Worm (Caenorhabditis elegans): ENCODE results near the gene C50B6.9.

Gene C50B6.9

DNA sequence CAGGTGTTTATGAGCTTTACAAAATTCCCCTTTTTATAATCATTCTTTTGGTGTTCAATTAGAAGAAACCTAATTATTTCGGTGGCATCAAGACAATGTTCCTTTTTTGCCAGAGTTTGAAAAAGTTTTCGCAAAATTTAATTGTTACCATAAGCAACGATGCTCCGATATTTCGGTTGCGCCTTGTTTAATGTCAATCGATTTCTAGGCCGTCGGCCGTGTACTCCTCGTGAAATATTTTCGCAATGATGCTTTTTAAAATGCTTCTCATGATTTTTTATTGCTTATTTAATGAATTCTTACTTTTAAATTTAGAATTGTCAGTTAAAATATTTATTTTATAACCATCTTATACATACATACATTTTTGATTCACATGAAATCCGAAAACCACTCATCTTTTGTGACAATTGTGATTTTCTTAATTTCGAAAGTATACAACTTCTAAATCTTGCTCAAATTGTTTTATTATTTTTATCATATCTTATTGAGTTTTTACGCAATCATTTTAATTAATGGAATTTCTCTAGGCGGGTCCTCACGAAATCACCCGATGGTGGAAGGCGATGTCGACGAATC, 23.0 kb upstream of the C50B6.9 start, which contains the start of gene C50B6.3 (continued):
- peak; percentile 53 for TF ChIP-seq rnt-1 (tag; optimal IDR thresholded peaks at IDR 0.05)
- TF ChIP-seq elt-4 (tag; optimal IDR thresholded peaks at IDR 0.05), result no peak
- peak; percentile 80 for TF ChIP-seq tbx-2 (tag; optimal IDR thresholded peaks at IDR 0.05)
- TF ChIP-seq sdc-2 (tag; optimal IDR thresholded peaks at IDR 0.05), result peak; percentile 47
- TF ChIP-seq sox-4 (tag; optimal IDR thresholded peaks at IDR 0.05), result no peak
- no peak for TF ChIP-seq pha-2 (tag; optimal IDR thresholded peaks at IDR 0.05)
- TF ChIP-seq pros-1 (tag; optimal IDR thresholded peaks at IDR 0.05), result no peak
- TF ChIP-seq lin-11 (tag; optimal IDR thresholded peaks at IDR 0.05), result no peak
- peak; percentile 49 for TF ChIP-seq ceh-48 (tag; optimal IDR thresholded peaks at IDR 0.05)
- TF ChIP-seq zip-5 (tag; optimal IDR thresholded peaks at IDR 0.05), result peak; percentile 28
- peak; percentile 74 for TF ChIP-seq ref-2 (tag; optimal IDR thresholded peaks at IDR 0.05)
- TF ChIP-seq unc-86 (tag; optimal IDR thresholded peaks at IDR 0.05), result no peak
- no peak for TF ChIP-seq fkh-10 (GFP tag; optimal IDR thresholded peaks at IDR 0.05)
- TF ChIP-seq ets-4 (tag; optimal IDR thresholded peaks at IDR 0.05), result peak; percentile 85
- peak; percentile 88 for TF ChIP-seq ceh-31 (tag; optimal IDR thresholded peaks at IDR 0.05)
- TF ChIP-seq C08G9.2 (tag; optimal IDR thresholded peaks at IDR 0.05), result peak; percentile 92

DNA sequence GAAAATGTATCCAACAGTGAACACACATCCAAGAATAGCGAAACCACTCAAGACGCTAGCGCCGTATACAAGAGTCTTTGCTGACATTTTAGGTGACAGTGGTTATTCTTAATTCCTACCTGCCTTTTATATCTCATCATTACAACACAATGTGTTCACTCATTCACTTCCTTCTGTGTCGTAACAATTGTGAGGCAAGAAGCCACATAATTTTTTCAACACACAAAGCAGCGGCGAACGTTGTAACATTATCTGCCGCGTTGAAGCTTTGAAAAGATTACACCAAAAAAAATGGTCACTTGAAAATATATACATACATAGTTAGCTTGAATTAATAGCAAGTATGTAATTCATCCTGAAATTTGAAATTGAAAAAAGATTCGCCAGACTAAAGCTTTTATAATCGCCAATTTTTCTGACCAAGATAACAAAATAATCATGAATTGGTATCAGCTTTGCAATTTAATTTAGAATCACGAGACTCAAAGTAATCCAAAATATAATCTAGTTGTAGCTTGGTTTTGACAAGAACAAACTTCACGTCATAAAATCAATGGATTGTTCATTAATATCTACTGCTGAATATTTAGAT, 18.2 kb upstream of the C50B6.9 start, which contains the start of the genes col-161 and srh-18:
TSS of gene col-161 (minus strand) at position 101 of the 592 bp plus-strand sequence.
TSS of gene srh-18 (plus strand) at position 542 of the 592 bp plus-strand sequence.
- no peak for TF ChIP-seq ceh-31 (tag; optimal IDR thresholded peaks at IDR 0.05)
- TF ChIP-seq K09A11.1 (tag; optimal IDR thresholded peaks at IDR 0.05; ENCODE audit: insufficient read depth), result no peak
- TF ChIP-seq npax-4 (tag; optimal IDR thresholded peaks at IDR 0.05), result no peak
- TF ChIP-seq nhr-232 (tag; optimal IDR thresholded peaks at IDR 0.05), result no peak
- TF ChIP-seq ahr-1 (tag; optimal IDR thresholded peaks at IDR 0.05), result no peak
- no peak for TF ChIP-seq che-1 (tag; optimal IDR thresholded peaks at IDR 0.05)
- no peak for TF ChIP-seq pha-4 (tag; optimal IDR thresholded peaks at IDR 0.05)
- no peak for TF ChIP-seq C08G9.2 (tag; optimal IDR thresholded peaks at IDR 0.05)
- no peak for TF ChIP-seq odd-2 (tag; optimal IDR thresholded peaks at IDR 0.05)
- no peak for TF ChIP-seq ceh-19 (GFP tag; optimal IDR thresholded peaks at IDR 0.05)
- TF ChIP-seq ceh-22 (tag; optimal IDR thresholded peaks at IDR 0.05), result no peak
- no peak for TF ChIP-seq unc-3 (GFP tag; conservative IDR thresholded peaks at IDR 0.05)
- no peak for TF ChIP-seq unc-3 (tag; optimal IDR thresholded peaks at IDR 0.05)
- TF ChIP-seq tbx-7 (tag; optimal IDR thresholded peaks at IDR 0.05), result no peak
- no peak for TF ChIP-seq unc-42 (tag; optimal IDR thresholded peaks at IDR 0.05)
- TF ChIP-seq hlh-8 (tag; optimal IDR thresholded peaks at IDR 0.05), result no peak
- no peak for TF ChIP-seq ama-1 (optimal IDR thresholded peaks at IDR 0.05)

DNA sequence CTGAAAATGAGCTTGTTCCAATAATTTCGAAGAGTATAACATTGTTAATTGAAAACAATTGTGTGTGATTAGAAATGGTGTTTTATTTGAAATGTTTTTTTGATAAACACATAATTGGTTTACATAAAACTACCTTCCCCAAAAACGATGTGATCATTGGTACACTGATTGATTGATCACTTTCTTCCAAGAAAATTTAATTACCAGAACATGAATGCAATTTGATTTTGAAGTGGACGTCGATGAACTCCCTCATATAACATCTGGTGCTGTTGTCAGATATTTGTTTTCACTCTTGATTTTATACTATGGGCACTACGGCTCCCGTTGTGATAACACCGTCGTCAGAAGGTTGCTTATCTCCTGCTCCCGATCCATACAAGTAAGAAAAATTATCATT, 15.5 kb upstream of the C50B6.9 start, which contains the start of gene srh-15:
TSS of gene srh-15 (plus strand) at position 301 of the 400 bp plus-strand sequence.
- TF ChIP-seq ceh-2 (tag; optimal IDR thresholded peaks at IDR 0.05), result no peak
- TF ChIP-seq C38D4.7 (GFP tag; optimal IDR thresholded peaks at IDR 0.05), result no peak
- no peak for TF ChIP-seq elt-2 (tag; optimal IDR thresholded peaks at IDR 0.05)
- TF ChIP-seq ceh-45 (GFP tag; IDR thresholded peaks at IDR 0.05), result no peak
- TF ChIP-seq hlh-15 (tag; optimal IDR thresholded peaks at IDR 0.05), result no peak
- TF ChIP-seq odd-2 (tag; optimal IDR thresholded peaks at IDR 0.05), result no peak
- TF ChIP-seq hlh-30 (tag; optimal IDR thresholded peaks at IDR 0.05; ENCODE audit: insufficient read depth), result no peak
- no peak for TF ChIP-seq che-1 (tag; optimal IDR thresholded peaks at IDR 0.05)
- TF ChIP-seq eyg-1 (tag; optimal IDR thresholded peaks at IDR 0.05), result no peak
- no peak for TF ChIP-seq lin-11 (tag; optimal IDR thresholded peaks at IDR 0.05)
- TF ChIP-seq pat-9 (tag; optimal IDR thresholded peaks at IDR 0.05), result no peak
- TF ChIP-seq ref-2 (tag; optimal IDR thresholded peaks at IDR 0.05), result no peak
- no peak for TF ChIP-seq pqm-1 (tag; optimal IDR thresholded peaks at IDR 0.05)
- TF ChIP-seq F13H6.1 (tag; optimal IDR thresholded peaks at IDR 0.05), result no peak
- no peak for TF ChIP-seq ceh-48 (tag; optimal IDR thresholded peaks at IDR 0.05)

All from whole organism, late embryonic.